Fruit fly (Drosophila melanogaster): ENCODE measurements around the gene ato.

The ato gene

dm6 chr3R:8285727-8286344 lies 8.0 kb downstream of the ato start:
- TF ChIP-seq Crg-1 (GFP tag; optimal IDR thresholded peaks at IDR 0.05), result no peak
- TF ChIP-seq CG14711 (tag; optimal IDR thresholded peaks at IDR 0.05), result no peak
- no peak for TF ChIP-seq cic (GFP tag; optimal IDR thresholded peaks at IDR 0.05)
- TF ChIP-seq CG7101 (tag; optimal IDR thresholded peaks at IDR 0.05), result no peak
- TF ChIP-seq Clk (GFP tag; optimal IDR thresholded peaks at IDR 0.05), result no peak
- TF ChIP-seq CG12768 (GFP tag; optimal IDR thresholded peaks at IDR 0.05), result no peak
- no peak for TF ChIP-seq tj (GFP tag; optimal IDR thresholded peaks at IDR 0.05)
- no peak for TF ChIP-seq Mnt (GFP tag; optimal IDR thresholded peaks at IDR 0.05)

dm6 chr3R:8287697-8288096 lies 9.8 kb downstream of the ato start, which contains the start of gene Nazo:
Gene Nazo (plus strand): TSS chr3R:8287876.
- no peak for TF ChIP-seq CG7101 (tag; optimal IDR thresholded peaks at IDR 0.05)
- no peak for TF ChIP-seq Crg-1 (GFP tag; optimal IDR thresholded peaks at IDR 0.05)
- no peak for TF ChIP-seq toe (GFP tag; optimal IDR thresholded peaks at IDR 0.05)
- TF ChIP-seq CG5204 (GFP tag; optimal IDR thresholded peaks at IDR 0.05), result no peak
- TF ChIP-seq CG11617 (GFP tag; optimal IDR thresholded peaks at IDR 0.05), result no peak
- TF ChIP-seq cnc (optimal IDR thresholded peaks at IDR 0.05), result no peak
- TF ChIP-seq cic (GFP tag; optimal IDR thresholded peaks at IDR 0.05), result no peak
- no peak for TF ChIP-seq tj (GFP tag; optimal IDR thresholded peaks at IDR 0.05)
- no peak for TF ChIP-seq ovo (GFP tag; optimal IDR thresholded peaks at IDR 0.05)
- TF ChIP-seq CG1620 (GFP tag; optimal IDR thresholded peaks at IDR 0.05), result no peak
- TF ChIP-seq CG14711 (tag; optimal IDR thresholded peaks at IDR 0.05), result no peak
- no peak for TF ChIP-seq CG12768 (GFP tag; optimal IDR thresholded peaks at IDR 0.05)

DNA sequence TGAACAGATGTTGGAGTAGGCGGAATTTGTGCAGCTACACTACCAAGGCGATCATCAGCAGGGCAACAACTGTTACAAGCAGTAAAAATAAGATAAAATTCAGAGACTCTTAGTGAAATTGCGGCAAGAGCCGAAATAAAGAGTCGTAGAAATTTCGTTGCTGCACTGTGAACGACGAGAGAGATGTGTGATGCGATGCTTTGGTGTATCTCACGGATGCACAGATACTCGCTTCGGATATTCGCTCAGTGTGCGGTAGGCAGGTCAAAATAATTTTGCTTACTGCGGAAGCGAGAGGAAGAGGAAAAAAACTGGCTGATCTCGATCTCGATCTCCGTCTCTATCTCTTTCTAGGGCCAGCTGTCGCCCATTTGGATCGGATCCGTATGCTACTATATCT lies 10.9 kb downstream of the ato start:
- TF ChIP-seq CG12768 (GFP tag; optimal IDR thresholded peaks at IDR 0.05) (no peak), CG7101 (tag; optimal IDR thresholded peaks at IDR 0.05) (no peak), CG7045 (GFP tag; optimal IDR thresholded peaks at IDR 0.05) (no peak), CG1620 (GFP tag; optimal IDR thresholded peaks at IDR 0.05) (no peak), CG11617 (GFP tag; optimal IDR thresholded peaks at IDR 0.05) (no peak), kay (GFP tag; ENCODE audit: borderline replicate concordance) (no peak)

dm6 chr3R:8290478-8290877 lies 12.6 kb downstream of the ato start, which contains the start of gene CG11672:
Gene CG11672 (minus strand): TSS chr3R:8290578.
- TF ChIP-seq Mnt (GFP tag; optimal IDR thresholded peaks at IDR 0.05) (no peak), CG11617 (GFP tag; optimal IDR thresholded peaks at IDR 0.05) (no peak), pad (GFP tag; optimal IDR thresholded peaks at IDR 0.05) (no peak), tj (GFP tag; optimal IDR thresholded peaks at IDR 0.05) (no peak), CG7101 (tag; optimal IDR thresholded peaks at IDR 0.05) (no peak), ovo (GFP tag; optimal IDR thresholded peaks at IDR 0.05) (no peak), CG14711 (tag; optimal IDR thresholded peaks at IDR 0.05) (no peak), toe (GFP tag; optimal IDR thresholded peaks at IDR 0.05) (no peak), CG7045 (GFP tag; optimal IDR thresholded peaks at IDR 0.05) (no peak), Crg-1 (GFP tag; optimal IDR thresholded peaks at IDR 0.05) (no peak), Hr96 (GFP tag; optimal IDR thresholded peaks at IDR 0.05) (no peak), CG33017 (tag; optimal IDR thresholded peaks at IDR 0.05) (no peak), kay (GFP tag; ENCODE audit: borderline replicate concordance) (no peak), CG1620 (GFP tag; optimal IDR thresholded peaks at IDR 0.05) (no peak)

- TF ChIP-seq Hr96 (GFP tag; optimal IDR thresholded peaks at IDR 0.05), result no peak
- no peak for TF ChIP-seq Crg-1 (GFP tag; optimal IDR thresholded peaks at IDR 0.05)
- no peak for TF ChIP-seq Mnt (GFP tag; optimal IDR thresholded peaks at IDR 0.05)
- TF ChIP-seq kay (GFP tag; ENCODE audit: borderline replicate concordance), result no peak
- no peak for TF ChIP-seq CG12768 (GFP tag; optimal IDR thresholded peaks at IDR 0.05)
- TF ChIP-seq CG11617 (GFP tag; optimal IDR thresholded peaks at IDR 0.05), result no peak
- no peak for TF ChIP-seq CG5204 (GFP tag; optimal IDR thresholded peaks at IDR 0.05)
- TF ChIP-seq cnc (optimal IDR thresholded peaks at IDR 0.05), result no peak
- no peak for TF ChIP-seq pad (GFP tag; optimal IDR thresholded peaks at IDR 0.05)
- TF ChIP-seq tj (GFP tag; optimal IDR thresholded peaks at IDR 0.05), result no peak
- TF ChIP-seq ovo (GFP tag; optimal IDR thresholded peaks at IDR 0.05), result no peak
- TF ChIP-seq CG7101 (tag; optimal IDR thresholded peaks at IDR 0.05), result no peak
- TF ChIP-seq CG33017 (tag; optimal IDR thresholded peaks at IDR 0.05), result no peak
- TF ChIP-seq CG7045 (GFP tag; optimal IDR thresholded peaks at IDR 0.05), result no peak
- no peak for TF ChIP-seq CG1620 (GFP tag; optimal IDR thresholded peaks at IDR 0.05)
- no peak for TF ChIP-seq cic (GFP tag; optimal IDR thresholded peaks at IDR 0.05)
- TF ChIP-seq bab1 (GFP tag; optimal IDR thresholded peaks at IDR 0.05), result no peak
- no peak for TF ChIP-seq Clk (GFP tag; optimal IDR thresholded peaks at IDR 0.05)
- no peak for TF ChIP-seq CG14711 (tag; optimal IDR thresholded peaks at IDR 0.05)
Observed at dm6 chr3R:8290940-8291339, 13.1 kb downstream of the ato start, which contains the start of gene CG31464. Gene CG31464 (plus strand): TSS chr3R:8291240.

DNA sequence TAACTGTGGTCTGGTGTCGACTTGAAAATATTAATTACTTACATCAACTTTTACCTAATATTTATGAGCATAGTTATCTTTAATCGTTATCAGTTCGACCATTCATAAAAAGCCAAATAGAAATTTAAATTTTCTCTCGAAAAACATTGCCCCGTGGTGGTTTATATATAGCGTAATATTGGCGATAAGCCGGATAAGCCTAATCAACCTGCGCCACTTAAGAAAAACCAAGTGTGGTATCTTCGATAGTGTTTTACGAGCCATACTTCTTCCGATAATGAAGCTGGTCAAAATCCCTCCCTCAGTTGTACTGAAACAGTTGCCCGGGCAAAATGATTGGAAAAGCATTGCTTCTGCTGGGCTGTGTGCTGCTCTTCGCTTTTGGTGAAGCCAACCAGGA lies 14.2 kb downstream of the ato start, which contains the start of gene CG31463:
CG31463 (plus strand) TSS at position 302 of the 400 bp plus-strand sequence.
- no peak for TF ChIP-seq CG5204 (GFP tag; optimal IDR thresholded peaks at IDR 0.05)
- TF ChIP-seq CG14711 (tag; optimal IDR thresholded peaks at IDR 0.05), result no peak
- no peak for TF ChIP-seq toe (GFP tag; optimal IDR thresholded peaks at IDR 0.05)
- no peak for TF ChIP-seq CG12768 (GFP tag; optimal IDR thresholded peaks at IDR 0.05)
- no peak for TF ChIP-seq CG1620 (GFP tag; optimal IDR thresholded peaks at IDR 0.05)
- TF ChIP-seq kay (GFP tag; ENCODE audit: borderline replicate concordance), result no peak
- TF ChIP-seq CG33017 (tag; optimal IDR thresholded peaks at IDR 0.05), result no peak
- no peak for TF ChIP-seq Hr96 (GFP tag; optimal IDR thresholded peaks at IDR 0.05)
- no peak for TF ChIP-seq pad (GFP tag; optimal IDR thresholded peaks at IDR 0.05)
- no peak for TF ChIP-seq Mnt (GFP tag; optimal IDR thresholded peaks at IDR 0.05)
- no peak for TF ChIP-seq Clk (GFP tag; optimal IDR thresholded peaks at IDR 0.05)
- no peak for TF ChIP-seq ovo (GFP tag; optimal IDR thresholded peaks at IDR 0.05)
- no peak for TF ChIP-seq tj (GFP tag; optimal IDR thresholded peaks at IDR 0.05)
- no peak for TF ChIP-seq cic (GFP tag; optimal IDR thresholded peaks at IDR 0.05)

Data from whole organism, adult.